Worm (Caenorhabditis elegans) whole organism, L3 larva: ENCODE results near the gene ptr-8.

Experiments
- R02D3.7 ChIP-seq: fragments of 150-350 bp; optimal IDR thresholded peaks from 2 replicates; lab custom pipeline; 2014; ENCODE audit warnings: missing biosample characterization, missing genetic modification characterization
- aly-2 ChIP-seq: fragments of 150-350 bp; optimal IDR thresholded peaks from 2 replicates; lab custom pipeline; 2014; ENCODE audit warnings: missing biosample characterization, missing genetic modification characterization
- ama-1 ChIP-seq: fragments of 150-350 bp; optimal IDR thresholded peaks from 2 replicates; lab custom pipeline; 2018
- ceh-16 ChIP-seq: sonication (generic microtip); optimal IDR thresholded peaks from 2 replicates; lab custom pipeline; 2017; ENCODE audit warnings: missing biosample characterization, missing genetic modification characterization
- ceh-28 ChIP-seq: fragments of 150-350 bp; optimal IDR thresholded peaks from 2 replicates; lab custom pipeline; 2014; ENCODE audit warnings: missing biosample characterization, missing genetic modification reagents, missing genetic modification characterization
- ceh-9 ChIP-seq: sonication (generic microtip); optimal IDR thresholded peaks from 2 replicates; lab custom pipeline; 2018; ENCODE audit warnings: missing biosample characterization, missing genetic modification characterization
- daf-12 ChIP-seq: fragments of 150-350 bp; optimal IDR thresholded peaks from 2 replicates; lab custom pipeline; 2014; ENCODE audit warnings: missing biosample characterization, missing genetic modification reagents, missing genetic modification characterization
- egl-5 ChIP-seq: fragments of 150-350 bp; optimal IDR thresholded peaks from 2 replicates; lab custom pipeline; 2017; ENCODE audit warnings: missing biosample characterization, missing genetic modification reagents, missing genetic modification characterization, inconsistent platforms
- elt-1 ChIP-seq: fragments of 150-350 bp; optimal IDR thresholded peaks from 2 replicates; lab custom pipeline; 2014; ENCODE audit warnings: missing biosample characterization, missing genetic modification characterization
- elt-2 ChIP-seq: sonication (generic microtip); optimal IDR thresholded peaks from 2 replicates; lab custom pipeline; 2016; ENCODE audit warnings: missing genetic modification reagents, mild to moderate bottlenecking, missing genetic modification characterization, missing compliant biosample characterization
- elt-3 ChIP-seq, 3 experiments: fragments of 150-350 bp in 1 of 3; sonication (generic microtip) in 2 of 3; optimal IDR thresholded peaks; 2 replicates in 2 of 3; 4 replicates in 1 of 3; lab custom pipeline; 2014 to 2017; ENCODE audit warnings: missing biosample characterization in 3 of 3, missing genetic modification characterization in 3 of 3
- eor-1 ChIP-seq, 2 experiments: fragments of 150-350 bp; optimal IDR thresholded peaks; 2 replicates each; lab custom pipeline; 2014 to 2018; ENCODE audit warnings: missing biosample characterization in 2 of 2, missing genetic modification characterization in 2 of 2
- fkh-10 ChIP-seq: sonication (generic microtip); optimal IDR thresholded peaks from 2 replicates; lab custom pipeline; 2017; ENCODE audit warnings: missing biosample characterization, missing genetic modification reagents, missing genetic modification characterization
- fos-1 ChIP-seq: fragments of 150-350 bp; optimal IDR thresholded peaks from 2 replicates; lab custom pipeline; 2014; ENCODE audit warnings: missing biosample characterization, missing genetic modification characterization
- lin-15B ChIP-seq: fragments of 150-350 bp; optimal IDR thresholded peaks from 2 replicates; lab custom pipeline; 2014; ENCODE audit warnings: missing biosample characterization, missing genetic modification characterization
- lin-39 ChIP-seq: fragments of 150-350 bp; optimal IDR thresholded peaks from 2 replicates; lab custom pipeline; 2018; ENCODE audit warnings: missing biosample characterization, missing genetic modification reagents, missing genetic modification characterization
- lsy-12 ChIP-seq: sonication (generic microtip); optimal IDR thresholded peaks from 2 replicates; lab custom pipeline; 2016; ENCODE audit warnings: mild to moderate bottlenecking, missing genetic modification characterization, missing compliant biosample characterization
- mml-1 ChIP-seq: fragments of 150-350 bp; sonication (generic microtip); optimal IDR thresholded peaks from 3 replicates; lab custom pipeline; 2014; ENCODE audit warnings: missing biosample characterization, missing genetic modification characterization
- nhr-23 ChIP-seq: fragments of 150-350 bp; optimal IDR thresholded peaks from 2 replicates; lab custom pipeline; 2014; ENCODE audit warnings: missing biosample characterization, missing genetic modification reagents, missing genetic modification characterization
- nhr-237 ChIP-seq: fragments of 150-350 bp; optimal IDR thresholded peaks from 2 replicates; lab custom pipeline; 2014; ENCODE audit warnings: missing biosample characterization, missing genetic modification characterization
- nhr-25 ChIP-seq: sonication (generic microtip); optimal IDR thresholded peaks from 2 replicates; lab custom pipeline; 2017; ENCODE audit warnings: missing biosample characterization, missing genetic modification characterization
- nhr-28 ChIP-seq: fragments of 150-350 bp; optimal IDR thresholded peaks from 2 replicates; lab custom pipeline; 2014; ENCODE audit warnings: missing biosample characterization, missing genetic modification characterization
- nhr-43 ChIP-seq: sonication (generic microtip); optimal IDR thresholded peaks from 2 replicates; lab custom pipeline; 2016; ENCODE audit warnings: mild to moderate bottlenecking, missing genetic modification characterization, missing compliant biosample characterization; ENCODE audit not compliant: poor library complexity, severe bottlenecking
- nhr-67 ChIP-seq: fragments of 150-350 bp; optimal IDR thresholded peaks from 2 replicates; lab custom pipeline; 2014; ENCODE audit warnings: missing biosample characterization, missing genetic modification characterization
- nhr-76 ChIP-seq: fragments of 150-350 bp; sonication (generic microtip); optimal IDR thresholded peaks from 5 replicates; lab custom pipeline; 2014; ENCODE audit warnings: missing biosample characterization, missing genetic modification characterization
- pqm-1 ChIP-seq: fragments of 150-350 bp; optimal IDR thresholded peaks from 2 replicates; lab custom pipeline; 2017; ENCODE audit warnings: missing biosample characterization, missing genetic modification characterization, inconsistent platforms
- snpc-4 ChIP-seq: fragments of 150-350 bp; optimal IDR thresholded peaks from 2 replicates; lab custom pipeline; 2014; ENCODE audit warnings: missing biosample characterization, missing genetic modification characterization
- tbx-2 ChIP-seq: sonication (generic microtip); optimal IDR thresholded peaks from 2 replicates; lab custom pipeline; 2016; ENCODE audit warnings: mild to moderate bottlenecking, missing genetic modification characterization, missing compliant biosample characterization
- unc-62 ChIP-seq: fragments of 150-350 bp; sonication (generic microtip); optimal IDR thresholded peaks from 4 replicates; lab custom pipeline; 2014; ENCODE audit warnings: missing biosample characterization, missing genetic modification reagents, missing genetic modification characterization
- zag-1 ChIP-seq: fragments of 150-350 bp; optimal IDR thresholded peaks from 2 replicates; lab custom pipeline; 2014; ENCODE audit warnings: missing biosample characterization, missing genetic modification characterization
- ztf-11 ChIP-seq: fragments of 150-350 bp; optimal IDR thresholded peaks from 2 replicates; lab custom pipeline; 2014; ENCODE audit warnings: missing biosample characterization, missing genetic modification characterization
- ztf-4 ChIP-seq: fragments of 150-350 bp; optimal IDR thresholded peaks from 2 replicates; lab custom pipeline; 2014; ENCODE audit warnings: missing biosample characterization, missing genetic modification characterization

Gene ptr-8

DNA sequence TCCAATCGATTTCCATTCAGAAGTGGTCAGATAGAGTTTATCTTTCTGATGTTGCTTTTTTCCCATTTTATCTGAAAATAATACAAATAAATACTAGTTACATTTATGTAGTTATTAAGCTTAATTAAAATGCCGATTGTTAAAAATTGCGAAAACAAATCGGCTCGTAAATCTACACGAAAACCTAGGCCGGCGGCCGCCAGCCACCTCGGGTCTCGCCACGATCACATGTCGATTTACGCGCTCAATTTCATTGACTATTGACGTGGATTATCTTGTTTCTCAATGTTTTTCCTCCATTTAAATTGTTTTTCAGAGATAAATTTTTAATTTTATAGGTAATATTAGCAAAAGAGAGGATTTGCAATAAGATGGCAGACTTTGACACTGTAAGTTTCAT, 16.5 kb upstream of the ptr-8 start, which contains the start of the genes cyn-4 and copz-1 (continued):
- no peak for TF ChIP-seq nhr-76 (tag; lab: Kevin White, UChicago)
- TF ChIP-seq mml-1 (tag; lab: Kevin White, UChicago): no peak
- peak; percentile 87 for TF ChIP-seq snpc-4 (tag; lab: Kevin White, UChicago)
- TF ChIP-seq ztf-4 (tag; lab: Kevin White, UChicago): no peak
- TF ChIP-seq, all 47 proteins: peak for 17

DNA sequence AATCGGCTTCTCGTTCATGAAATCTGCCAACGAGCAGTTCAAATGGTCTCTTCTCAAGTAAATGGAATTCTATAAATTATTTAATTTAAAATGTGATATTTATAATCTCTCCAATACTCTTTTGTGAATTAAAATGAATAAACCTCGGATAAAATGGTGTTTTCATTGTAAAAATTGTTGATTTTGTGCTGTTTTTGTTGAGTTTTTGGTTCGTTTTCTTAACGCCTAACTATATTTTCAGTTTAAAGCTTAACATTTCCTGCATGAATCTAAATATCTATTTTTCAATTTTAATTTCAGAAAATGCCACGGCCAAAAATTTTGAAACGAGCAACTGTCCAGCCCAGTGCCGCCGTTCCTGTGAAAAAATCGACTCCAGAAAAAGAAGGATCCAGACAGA, 15.4 kb upstream of the ptr-8 start, which contains the start of gene orc-2:
Gene orc-2, plus strand, starts transcription at position 301 of the 400 bp plus-strand sequence.
- no peak for TF ChIP-seq egl-5 (tag; lab: Kevin White, UChicago)
- TF ChIP-seq lsy-12 (tag; lab: Kevin White, UChicago): no peak
- TF ChIP-seq lin-15B (tag; lab: Kevin White, UChicago): no peak
- TF ChIP-seq eor-1 (tag; optimal IDR thresholded peaks at IDR 0.05; lab: Kevin White, UChicago): no peak
- no peak for TF ChIP-seq elt-1 (tag; lab: Kevin White, UChicago)
- TF ChIP-seq nhr-67 (tag; lab: Kevin White, UChicago): no peak
- TF ChIP-seq nhr-25: no peak
- TF ChIP-seq elt-3 (tag; optimal IDR thresholded peaks at IDR 0.05; lab: Kevin White, UChicago): no peak
- no peak for TF ChIP-seq fos-1 (tag; lab: Kevin White, UChicago)
- no peak for TF ChIP-seq nhr-43 (tag; lab: Kevin White, UChicago)
- no peak for TF ChIP-seq nhr-23 (tag; lab: Kevin White, UChicago)
- no peak for TF ChIP-seq lin-39
- no peak for TF ChIP-seq ceh-9 (tag; lab: Kevin White, UChicago)
- no peak for TF ChIP-seq pqm-1 (tag; lab: Kevin White, UChicago)
- no peak for TF ChIP-seq zag-1
- no peak for TF ChIP-seq daf-12 (tag; lab: Kevin White, UChicago)
- no peak for TF ChIP-seq elt-2 (tag; lab: Kevin White, UChicago)
- TF ChIP-seq nhr-28 (tag; lab: Kevin White, UChicago): no peak
- no peak for TF ChIP-seq ceh-28 (tag; lab: Kevin White, UChicago)

DNA sequence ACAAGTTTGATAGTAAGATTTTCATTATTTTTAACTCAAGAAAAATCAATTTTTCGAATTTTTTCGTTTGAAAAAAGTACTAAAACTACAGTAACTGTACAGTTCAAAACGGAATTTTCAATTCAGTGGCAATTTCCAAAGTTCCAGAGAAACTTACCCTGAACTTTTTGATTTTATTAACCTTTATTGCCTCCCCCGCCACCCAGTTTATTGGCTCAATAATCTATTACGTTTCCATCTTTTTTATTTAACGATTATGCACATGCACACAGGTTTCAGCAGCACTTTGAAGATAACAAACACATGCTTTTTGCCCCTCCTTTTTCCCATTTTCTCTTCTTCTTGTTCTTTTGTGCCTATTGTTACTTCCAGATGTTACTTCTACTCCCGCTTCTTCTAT, 8.5 kb upstream of the ptr-8 start, which contains the start of gene lurp-1:
Gene lurp-1, plus strand, starts transcription at position 301 of the 400 bp plus-strand sequence.
- TF ChIP-seq ztf-11 (tag; lab: Kevin White, UChicago) (no peak), fkh-10 (GFP tag; lab: Kevin White, UChicago) (no peak), elt-3 (tag; optimal IDR thresholded peaks at IDR 0.05; lab: Kevin White, UChicago) (no peak), daf-12 (tag; lab: Kevin White, UChicago) (no peak), unc-62 (no peak), nhr-76 (tag; lab: Kevin White, UChicago) (no peak), nhr-23 (tag; lab: Kevin White, UChicago) (no peak), fos-1 (tag; lab: Kevin White, UChicago) (no peak), ceh-28 (tag; lab: Kevin White, UChicago) (no peak), ceh-16 (tag; lab: Kevin White, UChicago) (no peak), ama-1 (lab: Kevin White, UChicago) (no peak), nhr-237 (no peak)
- TF ChIP-seq, all 47 proteins: peak for 0

DNA sequence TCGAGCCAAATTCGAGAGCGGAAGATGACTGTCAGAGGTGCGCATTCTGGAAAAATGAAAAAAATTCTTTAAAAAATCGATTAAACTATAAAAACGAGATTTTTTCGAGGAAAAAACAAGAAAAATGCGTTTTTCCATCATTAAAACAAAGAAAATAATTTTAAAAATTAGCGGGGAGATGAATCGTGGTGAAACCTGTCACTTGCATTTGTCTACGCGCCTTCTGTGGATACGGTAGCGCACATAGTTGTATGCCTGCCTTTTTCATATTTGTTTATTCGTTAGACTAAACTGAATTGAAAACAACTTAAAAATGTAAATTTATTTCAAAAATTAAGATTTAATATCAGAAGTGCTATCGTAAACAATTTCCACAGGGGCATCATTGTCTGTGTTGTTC, 4.7 kb upstream of the ptr-8 start, which contains the start of gene egg-3:
Gene egg-3, minus strand, starts transcription at position 46 of the 400 bp plus-strand sequence.
- no peak for TF ChIP-seq tbx-2 (tag; lab: Kevin White, UChicago)
- TF ChIP-seq daf-12 (tag; lab: Kevin White, UChicago): no peak
- TF ChIP-seq lin-39: no peak
- no peak for TF ChIP-seq R02D3.7 (tag; lab: Kevin White, UChicago)
- no peak for TF ChIP-seq nhr-25
- TF ChIP-seq, all 47 proteins: peak for 0

DNA sequence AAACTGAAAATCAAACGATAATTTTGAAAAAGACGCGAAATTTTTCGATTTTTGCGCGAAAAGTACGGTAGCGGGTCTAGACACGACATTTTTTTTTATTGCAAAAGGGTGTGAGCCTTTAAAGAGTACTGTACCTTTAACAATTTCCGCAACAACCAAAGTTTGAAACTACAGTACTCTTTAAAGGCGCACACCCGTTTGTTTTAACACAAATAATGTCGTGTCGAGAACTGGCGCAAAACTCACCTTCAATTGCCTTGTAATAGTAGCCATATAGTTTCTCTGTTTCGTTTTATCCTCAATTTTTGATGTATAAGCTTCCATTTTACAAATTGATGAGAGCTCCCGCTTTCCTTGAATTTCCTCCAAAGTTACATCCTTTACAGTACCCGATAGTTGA, 3.8 kb upstream of the ptr-8 start:
- TF ChIP-seq ama-1 (lab: Kevin White, UChicago) (no peak), aly-2 (no peak), elt-3 (tag; optimal IDR thresholded peaks at IDR 0.05; lab: Kevin White, UChicago) (no peak), nhr-67 (tag; lab: Kevin White, UChicago) (no peak), lsy-12 (tag; lab: Kevin White, UChicago) (no peak)
